Worm (Caenorhabditis elegans) whole organism, L2 larva: Measurements from ENCODE around the gene C24B9.3.

Experiments
- C34F6.9 ChIP-seq: fragments of 150-350 bp; optimal IDR thresholded peaks from 2 replicates; lab custom pipeline; 2014; ENCODE audit warnings: missing biosample characterization, missing genetic modification characterization
- ama-1 ChIP-seq: fragments of 150-350 bp; optimal IDR thresholded peaks from 2 replicates; lab custom pipeline; 2018; ENCODE audit warnings: inconsistent platforms
- elt-3 ChIP-seq: sonication (generic microtip); optimal IDR thresholded peaks from 2 replicates; lab custom pipeline; 2017; ENCODE audit warnings: missing biosample characterization, missing genetic modification characterization
- gmeb-1 ChIP-seq: fragments of 150-350 bp; optimal IDR thresholded peaks from 2 replicates; lab custom pipeline; 2014; ENCODE audit warnings: missing biosample characterization, missing genetic modification characterization
- nhr-77 ChIP-seq: fragments of 150-350 bp; optimal IDR thresholded peaks from 2 replicates; lab custom pipeline; 2014; ENCODE audit warnings: missing biosample characterization, missing genetic modification characterization

- TF ChIP-seq ama-1: no peak
- TF ChIP-seq gmeb-1: no peak
- no peak for TF ChIP-seq nhr-77
- TF ChIP-seq elt-3 (tag; lab: Kevin White, UChicago): no peak
- TF ChIP-seq C34F6.9 (tag; lab: Kevin White, UChicago): no peak
Measured at ce11 chrV:2746404-2746803, 35.0 kb upstream of the C24B9.3 start.
